Worm (Caenorhabditis elegans): ENCODE measurements around the gene ifo-1.

Gene ifo-1

ce11 chrIV:7313962-7314361 is 12.5 kb downstream of the ifo-1 start:
- no peak for TF ChIP-seq ztf-4 (tag; optimal IDR thresholded peaks at IDR 0.05)
- TF ChIP-seq sma-3 (GFP tag; optimal IDR thresholded peaks at IDR 0.05), result peak; percentile 12
- TF ChIP-seq alr-1 (tag; optimal IDR thresholded peaks at IDR 0.05), result no peak
- peak; percentile 52 for TF ChIP-seq lin-13 (GFP tag; optimal IDR thresholded peaks at IDR 0.05)
- no peak for TF ChIP-seq ZK546.5 (tag; optimal IDR thresholded peaks at IDR 0.05)
- TF ChIP-seq lsy-2 (tag; optimal IDR thresholded peaks at IDR 0.05), result peak; percentile 0 to 83
- TF ChIP-seq nhr-77 (tag; optimal IDR thresholded peaks at IDR 0.05), result no peak
- TF ChIP-seq egl-27 (tag; optimal IDR thresholded peaks at IDR 0.05), result no peak
- TF ChIP-seq mab-5 (tag; optimal IDR thresholded peaks at IDR 0.05), result no peak
- TF ChIP-seq dmd-4 (tag; optimal IDR thresholded peaks at IDR 0.05), result no peak
- no peak for TF ChIP-seq zag-1 (tag; optimal IDR thresholded peaks at IDR 0.05)
- TF ChIP-seq gmeb-1 (tag; optimal IDR thresholded peaks at IDR 0.05), result peak; percentile 64
- peak; percentile 36 for TF ChIP-seq F13H6.1 (tag; optimal IDR thresholded peaks at IDR 0.05)
- TF ChIP-seq nhr-23 (tag; optimal IDR thresholded peaks at IDR 0.05), result no peak
- TF ChIP-seq nhr-25 (tag; optimal IDR thresholded peaks at IDR 0.05), result peak; percentile 54
- TF ChIP-seq fos-1 (tag; optimal IDR thresholded peaks at IDR 0.05), result peak; percentile 37
- TF ChIP-seq nhr-12 (tag; optimal IDR thresholded peaks at IDR 0.05), result no peak
- TF ChIP-seq peb-1 (tag; optimal IDR thresholded peaks at IDR 0.05), result no peak
- no peak for TF ChIP-seq elt-1 (tag; optimal IDR thresholded peaks at IDR 0.05)
- peak; percentile 35 for TF ChIP-seq nhr-129 (tag; optimal IDR thresholded peaks at IDR 0.05)
- TF ChIP-seq blmp-1 (tag; optimal IDR thresholded peaks at IDR 0.05; ENCODE audit: insufficient read depth), result peak; percentile 26
- peak; percentile 30 for TF ChIP-seq sma-9 (GFP tag; optimal IDR thresholded peaks at IDR 0.05)
- TF ChIP-seq sma-9 (tag; optimal IDR thresholded peaks at IDR 0.05), result no peak
- TF ChIP-seq nhr-11 (tag; optimal IDR thresholded peaks at IDR 0.05), result no peak
- TF ChIP-seq snpc-4 (tag; optimal IDR thresholded peaks at IDR 0.05), result peak; percentile 43
- no peak for TF ChIP-seq ama-1 (optimal IDR thresholded peaks at IDR 0.05)
- TF ChIP-seq mbf-1 (tag; optimal IDR thresholded peaks at IDR 0.05), result no peak
- TF ChIP-seq crh-2 (tag; optimal IDR thresholded peaks at IDR 0.05), result peak; percentile 68
- TF ChIP-seq nhr-21 (tag; optimal IDR thresholded peaks at IDR 0.05), result no peak
- TF ChIP-seq skn-1 (tag; optimal IDR thresholded peaks at IDR 0.05), result no peak
- no peak for TF ChIP-seq ceh-82 (tag; optimal IDR thresholded peaks at IDR 0.05)
- peak; percentile 72 for TF ChIP-seq C34F6.9 (tag; optimal IDR thresholded peaks at IDR 0.05)
- TF ChIP-seq unc-62 (GFP tag; optimal IDR thresholded peaks at IDR 0.05), result no peak
- TF ChIP-seq lin-11 (tag; optimal IDR thresholded peaks at IDR 0.05), result peak; percentile 61
- TF ChIP-seq sem-4 (tag; optimal IDR thresholded peaks at IDR 0.05), result peak; percentile 28
- no peak for TF ChIP-seq lin-39 (tag; optimal IDR thresholded peaks at IDR 0.05)
- no peak for TF ChIP-seq nhr-237 (tag; optimal IDR thresholded peaks at IDR 0.05)
- TF ChIP-seq unc-55 (GFP tag; optimal IDR thresholded peaks at IDR 0.05), result peak; percentile 84
- no peak for TF ChIP-seq elt-3 (tag; optimal IDR thresholded peaks at IDR 0.05)

- no peak for TF ChIP-seq crh-2 (tag; optimal IDR thresholded peaks at IDR 0.05)
- no peak for TF ChIP-seq nhr-129 (tag; optimal IDR thresholded peaks at IDR 0.05)
Measured at ce11 chrIV:7313397-7313910, 13.0 kb downstream of the ifo-1 start, which contains the start of gene rps-8. rps-8 (minus strand) TSS chrIV:7313860.

- no peak for TF ChIP-seq gmeb-1 (tag; optimal IDR thresholded peaks at IDR 0.05)
- TF ChIP-seq mdl-1 (tag; optimal IDR thresholded peaks at IDR 0.05), result no peak
- TF ChIP-seq skn-1 (tag; optimal IDR thresholded peaks at IDR 0.05), result no peak
- TF ChIP-seq mbf-1 (tag; optimal IDR thresholded peaks at IDR 0.05), result no peak
- TF ChIP-seq lin-13 (GFP tag; optimal IDR thresholded peaks at IDR 0.05), result no peak
- no peak for TF ChIP-seq sma-9 (GFP tag; optimal IDR thresholded peaks at IDR 0.05)
- TF ChIP-seq sma-9 (tag; optimal IDR thresholded peaks at IDR 0.05), result no peak
- no peak for TF ChIP-seq ama-1 (optimal IDR thresholded peaks at IDR 0.05)
- TF ChIP-seq elt-3 (tag; optimal IDR thresholded peaks at IDR 0.05), result no peak
- TF ChIP-seq unc-39 (tag; optimal IDR thresholded peaks at IDR 0.05), result no peak
- TF ChIP-seq C34F6.9 (tag; optimal IDR thresholded peaks at IDR 0.05), result no peak
- TF ChIP-seq ceh-16 (tag; optimal IDR thresholded peaks at IDR 0.05), result no peak
- TF ChIP-seq nhr-129 (tag; optimal IDR thresholded peaks at IDR 0.05), result no peak
- TF ChIP-seq ztf-11 (tag; optimal IDR thresholded peaks at IDR 0.05), result no peak
- no peak for TF ChIP-seq ztf-1 (GFP tag; conservative IDR thresholded peaks at IDR 0.05)
Measured at ce11 chrIV:7312620-7313194, 13.8 kb downstream of the ifo-1 start.

All from whole organism, L2 larva.